Worm (Caenorhabditis elegans) whole organism, L4 larva: ENCODE measurements around the gene ins-12.
A peak's percentile ranks its signal among the peaks of the same experiment; 100 is the strongest.

Experiments used
- F10B5.3 ChIP-seq: sonication (generic microtip); optimal IDR thresholded peaks from 2 replicates; lab custom pipeline; 2016; ENCODE audit warnings: mild to moderate bottlenecking, missing genetic modification characterization, missing compliant biosample characterization
- F26F4.8 ChIP-seq: fragments of 200-800 bp; sonication (Bioruptor generic); conservative IDR thresholded peaks from 2 replicates; pipeline ENCODE4 v1.3.6; 2022; ENCODE audit warnings: missing genetic modification characterization, missing compliant biosample characterization
- F49E8.2 ChIP-seq: sonication (generic microtip); optimal IDR thresholded peaks from 2 replicates; lab custom pipeline; 2016; ENCODE audit warnings: missing compliant biosample characterization, mild to moderate bottlenecking, missing genetic modification characterization, borderline replicate concordance
- R02D3.7 ChIP-seq: fragments of 150-350 bp; sonication (generic microtip); optimal IDR thresholded peaks from 3 replicates; lab custom pipeline; 2014; ENCODE audit warnings: missing biosample characterization, missing genetic modification characterization
- T20F7.1 ChIP-seq: fragments of 200-800 bp; sonication (Bioruptor generic); optimal IDR thresholded peaks from 2 replicates; lab custom pipeline; 2018; ENCODE audit warnings: mild to moderate bottlenecking, missing genetic modification characterization, missing compliant biosample characterization
- Y105C5A.15 ChIP-seq: fragments of 200-800 bp; sonication (Bioruptor generic); IDR thresholded peaks from 2 replicates; pipeline ENCODE4 v1.3.6; 2022; ENCODE audit warnings: missing genetic modification characterization, missing compliant biosample characterization
- ZK337.2 ChIP-seq: fragments of 200-800 bp; sonication (Bioruptor generic); IDR thresholded peaks from 2 replicates; pipeline ENCODE4 v1.3.6; 2022; ENCODE audit warnings: missing genetic modification reagents, missing genetic modification characterization, missing compliant biosample characterization
- aha-1 ChIP-seq: fragments of 150-350 bp; peaks from one replicate; lab custom pipeline; 2014; ENCODE audit warnings: missing biosample characterization, missing genetic modification characterization
- ama-1 ChIP-seq: fragments of 150-350 bp; optimal IDR thresholded peaks from 2 replicates; lab custom pipeline; 2014; ENCODE audit warnings: inconsistent platforms, mixed read lengths
- ceh-20 ChIP-seq: fragments of 200-800 bp; sonication (Bioruptor generic); IDR thresholded peaks from 2 replicates; pipeline ENCODE4 v1.3.6; 2022; ENCODE audit warnings: missing genetic modification reagents, missing genetic modification characterization, missing compliant biosample characterization
- ceh-44 ChIP-seq: fragments of 200-800 bp; sonication (Bioruptor generic); IDR thresholded peaks from 2 replicates; pipeline ENCODE4 v1.3.6; 2022; ENCODE audit warnings: missing genetic modification reagents, missing genetic modification characterization, missing compliant biosample characterization
- cey-2 ChIP-seq: sonication (generic microtip); optimal IDR thresholded peaks from 3 replicates; lab custom pipeline; 2017; ENCODE audit warnings: missing genetic modification characterization, mild to moderate bottlenecking, missing compliant biosample characterization, antibody characterized with exemption, borderline replicate concordance; ENCODE audit not compliant: insufficient read depth
- ctbp-1 ChIP-seq: fragments of 200-800 bp; sonication (Bioruptor generic); IDR thresholded peaks from 2 replicates; pipeline ENCODE4 v1.3.6; 2022; ENCODE audit warnings: missing genetic modification reagents, missing genetic modification characterization, missing compliant biosample characterization
- daf-12 ChIP-seq: fragments of 150-350 bp; optimal IDR thresholded peaks from 2 replicates; lab custom pipeline; 2014; ENCODE audit warnings: missing biosample characterization, missing genetic modification reagents, missing genetic modification characterization
- daf-16 ChIP-seq, 3 experiments: sonication (generic microtip); optimal IDR thresholded peaks; 2 replicates each; lab custom pipeline; 2016 to 2017; ENCODE audit warnings: missing genetic modification characterization in 3 of 3, missing genetic modification reagents in 3 of 3, mild to moderate bottlenecking in 2 of 3, missing compliant biosample characterization in 2 of 3, missing biosample characterization in 1 of 3, moderate library complexity in 1 of 3
- daf-8 ChIP-seq: fragments of 200-800 bp; sonication (Bioruptor generic); IDR thresholded peaks from 2 replicates; pipeline ENCODE4 v1.3.6; 2022; ENCODE audit warnings: missing genetic modification characterization, missing compliant biosample characterization
- dmd-8 ChIP-seq: fragments of 200-800 bp; sonication (Bioruptor generic); IDR thresholded peaks from 2 replicates; pipeline ENCODE4 v1.3.6; 2022; ENCODE audit warnings: missing genetic modification characterization, missing compliant biosample characterization
- dmd-9 ChIP-seq: fragments of 200-800 bp; sonication (Bioruptor generic); IDR thresholded peaks from 2 replicates; pipeline ENCODE4 v1.3.6; 2022; ENCODE audit warnings: missing genetic modification reagents, missing genetic modification characterization, missing compliant biosample characterization
- egl-27 ChIP-seq: sonication (generic microtip); optimal IDR thresholded peaks from 3 replicates; lab custom pipeline; 2017; ENCODE audit warnings: missing biosample characterization, missing genetic modification reagents, missing genetic modification characterization
- fkh-10 ChIP-seq: fragments of 150-350 bp; optimal IDR thresholded peaks from 2 replicates; lab custom pipeline; 2014; ENCODE audit warnings: missing biosample characterization, missing genetic modification reagents, missing genetic modification characterization
- fos-1 ChIP-seq: fragments of 150-350 bp; optimal IDR thresholded peaks from 2 replicates; lab custom pipeline; 2014; ENCODE audit warnings: missing biosample characterization, missing genetic modification characterization
- hlh-11 ChIP-seq: fragments of 200-800 bp; sonication (Bioruptor generic); optimal IDR thresholded peaks from 2 replicates; lab custom pipeline; 2018; ENCODE audit warnings: mild to moderate bottlenecking, missing genetic modification characterization, missing compliant biosample characterization
- lim-7 ChIP-seq: fragments of 200-800 bp; sonication (Bioruptor generic); IDR thresholded peaks from 2 replicates; pipeline ENCODE4 v1.3.6; 2022; ENCODE audit warnings: missing genetic modification characterization, missing compliant biosample characterization
- lin-13 ChIP-seq: fragments of 150-350 bp; optimal IDR thresholded peaks from 2 replicates; lab custom pipeline; 2014; ENCODE audit warnings: missing biosample characterization, missing genetic modification reagents, missing genetic modification characterization
- lin-15B ChIP-seq: fragments of 150-350 bp; sonication (generic microtip); optimal IDR thresholded peaks from 3 replicates; lab custom pipeline; 2014; ENCODE audit warnings: missing biosample characterization, missing genetic modification characterization
- lin-29 ChIP-seq: fragments of 200-800 bp; sonication (Bioruptor generic); IDR thresholded peaks from 2 replicates; pipeline ENCODE4 v1.3.6; 2022; ENCODE audit warnings: missing genetic modification reagents, missing genetic modification characterization, missing compliant biosample characterization
- lsy-2 ChIP-seq, 2 experiments: fragments of 150-350 bp in 1 of 2; sonication (generic microtip) in 1 of 2; optimal IDR thresholded peaks; 2 replicates each; lab custom pipeline; 2014 to 2017; ENCODE audit warnings: missing biosample characterization in 2 of 2, missing genetic modification characterization in 2 of 2
- madf-5 ChIP-seq, 2 experiments: fragments of 200-800 bp; sonication (Bioruptor generic); IDR thresholded peaks; 2 replicates each; pipeline ENCODE4 v1.3.6; 2022; ENCODE audit warnings: missing compliant biosample characterization in 2 of 2, missing genetic modification characterization in 2 of 2
- mdl-1 ChIP-seq, 2 experiments: fragments of 150-350 bp in 1 of 2; sonication (generic microtip) in 1 of 2; optimal IDR thresholded peaks; 2 replicates each; lab custom pipeline; 2014 to 2017; ENCODE audit warnings: missing biosample characterization in 2 of 2, missing genetic modification characterization in 2 of 2
- mep-1 ChIP-seq: fragments of 150-350 bp; sonication (generic microtip); optimal IDR thresholded peaks from 3 replicates; lab custom pipeline; 2014; ENCODE audit warnings: missing biosample characterization, missing genetic modification characterization
- mes-2 ChIP-seq: sonication (generic microtip); optimal IDR thresholded peaks from 2 replicates; lab custom pipeline; 2016; ENCODE audit warnings: missing genotype, mild to moderate bottlenecking, missing genetic modification characterization, missing compliant biosample characterization; ENCODE audit not compliant: poor library complexity, severe bottlenecking
- mxl-2 ChIP-seq: fragments of 200-800 bp; sonication (Bioruptor generic); conservative IDR thresholded peaks from 2 replicates; pipeline ENCODE4 v1.3.6; 2022; ENCODE audit warnings: missing genetic modification reagents, missing genetic modification characterization, missing compliant biosample characterization
- nhr-10 ChIP-seq: fragments of 150-350 bp; optimal IDR thresholded peaks from 2 replicates; lab custom pipeline; 2014; ENCODE audit warnings: missing biosample characterization, missing genetic modification characterization
- nhr-11 ChIP-seq: fragments of 150-350 bp; optimal IDR thresholded peaks from 2 replicates; lab custom pipeline; 2014; ENCODE audit warnings: missing biosample characterization, missing genetic modification characterization
- nhr-111 ChIP-seq: fragments of 200-800 bp; sonication (Bioruptor generic); optimal IDR thresholded peaks from 2 replicates; lab custom pipeline; 2018; ENCODE audit warnings: mild to moderate bottlenecking, missing genetic modification characterization, missing compliant biosample characterization
- nhr-25 ChIP-seq: sonication (generic microtip); optimal IDR thresholded peaks from 2 replicates; lab custom pipeline; 2017; ENCODE audit warnings: missing genetic modification characterization, mild to moderate bottlenecking, missing compliant biosample characterization, antibody characterized with exemption, moderate library complexity, borderline replicate concordance; ENCODE audit not compliant: insufficient read depth
- nhr-28 ChIP-seq: fragments of 150-350 bp; optimal IDR thresholded peaks from 2 replicates; lab custom pipeline; 2014; ENCODE audit warnings: missing biosample characterization, missing genetic modification characterization
- nhr-41 ChIP-seq: fragments of 200-800 bp; sonication (Bioruptor generic); IDR thresholded peaks from 2 replicates; pipeline ENCODE4 v1.3.6; 2022; ENCODE audit warnings: missing genetic modification reagents, missing genetic modification characterization, missing compliant biosample characterization
- nhr-42 ChIP-seq: fragments of 200-800 bp; sonication (Bioruptor generic); IDR thresholded peaks from 2 replicates; pipeline ENCODE4 v1.3.6; 2022; ENCODE audit warnings: missing genetic modification characterization, missing compliant biosample characterization
- nhr-48 ChIP-seq: sonication (generic microtip); optimal IDR thresholded peaks from 2 replicates; lab custom pipeline; 2016; ENCODE audit warnings: mild to moderate bottlenecking, missing genetic modification characterization, missing compliant biosample characterization
- nhr-6 ChIP-seq: fragments of 150-350 bp; optimal IDR thresholded peaks from 2 replicates; lab custom pipeline; 2014; ENCODE audit warnings: missing biosample characterization, missing genetic modification characterization
- nhr-77 ChIP-seq: fragments of 150-350 bp; optimal IDR thresholded peaks from 2 replicates; lab custom pipeline; 2014; ENCODE audit warnings: missing biosample characterization, missing genetic modification characterization
- sdz-12 ChIP-seq: fragments of 200-800 bp; sonication (Bioruptor generic); optimal IDR thresholded peaks from 2 replicates; lab custom pipeline; 2018; ENCODE audit warnings: mild to moderate bottlenecking, missing genetic modification characterization, missing compliant biosample characterization
- spr-3 ChIP-seq: fragments of 200-800 bp; sonication (Bioruptor generic); optimal IDR thresholded peaks from 2 replicates; lab custom pipeline; 2018; ENCODE audit warnings: mild to moderate bottlenecking, missing genetic modification characterization, missing compliant biosample characterization
- tag-97 ChIP-seq: fragments of 200-800 bp; sonication (Bioruptor generic); IDR thresholded peaks from 2 replicates; pipeline ENCODE4 v1.3.6; 2022; ENCODE audit warnings: missing genetic modification characterization, missing compliant biosample characterization
- zag-1 ChIP-seq: fragments of 150-350 bp; optimal IDR thresholded peaks from 2 replicates; lab custom pipeline; 2014; ENCODE audit warnings: missing biosample characterization, missing genetic modification characterization
- zfp-2 ChIP-seq: sonication (generic microtip); optimal IDR thresholded peaks from 2 replicates; lab custom pipeline; 2016; ENCODE audit warnings: mild to moderate bottlenecking, missing genetic modification characterization, missing compliant biosample characterization
- zfp-3 ChIP-seq: fragments of 200-800 bp; sonication (Bioruptor generic); conservative IDR thresholded peaks from 2 replicates; pipeline ENCODE4 v1.3.6; 2022; ENCODE audit warnings: missing genetic modification reagents, missing genetic modification characterization, missing compliant biosample characterization
- zip-2 ChIP-seq: fragments of 150-350 bp; optimal IDR thresholded peaks from 2 replicates; lab custom pipeline; 2014; ENCODE audit warnings: missing biosample characterization, missing genetic modification characterization
- ztf-11 ChIP-seq: fragments of 150-350 bp; optimal IDR thresholded peaks from 2 replicates; lab custom pipeline; 2014; ENCODE audit warnings: missing biosample characterization, missing genetic modification characterization

ins-12 gene

ce11 chrII:5599326-5600044 is 45.1 kb downstream of the ins-12 start, which contains the start of gene C17G10.10:
TSS of gene C17G10.10 (minus strand) at chrII:5599376.
- TF ChIP-seq mep-1 (tag; lab: Kevin White, UChicago) (peak; percentile 67), madf-5 (GFP tag; IDR thresholded peaks at IDR 0.05; lab: Robert Waterston, UW) (no peak), nhr-25 (no peak), nhr-42 (peak; percentile 74), ztf-11 (tag; lab: Kevin White, UChicago) (no peak), daf-16 (GFP tag; optimal IDR thresholded peaks at IDR 0.05; lab: Kevin White, UChicago) (peak; percentile 35 to 79), daf-16 (tag; optimal IDR thresholded peaks at IDR 0.05; lab: Kevin White, UChicago) (peak; percentile 82), T20F7.1 (GFP tag; lab: Kevin White, UChicago) (peak; percentile 62), F49E8.2 (tag; lab: Kevin White, UChicago) (peak; percentile 47), nhr-11 (peak; percentile 26), nhr-6 (tag; lab: Kevin White, UChicago) (peak; percentile 53), R02D3.7 (tag; lab: Kevin White, UChicago) (no peak), zag-1 (tag; lab: Kevin White, UChicago) (no peak), F10B5.3 (tag; lab: Kevin White, UChicago) (peak; percentile 24), sdz-12 (GFP tag; lab: Kevin White, UChicago) (no peak), ctbp-1 (GFP tag; lab: Robert Waterston, UW) (no peak), dmd-8 (GFP tag; lab: Robert Waterston, UW) (no peak), zip-2 (no peak), lin-29 (no peak), egl-27 (tag; lab: Kevin White, UChicago) (no peak), fkh-10 (GFP tag; lab: Kevin White, UChicago) (no peak), spr-3 (peak; percentile 70), hlh-11 (tag; lab: Kevin White, UChicago) (peak; percentile 76), zfp-3 (GFP tag; lab: Robert Waterston, UW) (0 out of 2 replicates have a peak, but pooled peaks have one; percentile 31), daf-12 (tag; lab: Kevin White, UChicago) (no peak), tag-97 (GFP tag; lab: Robert Waterston, UW) (no peak), ceh-44 (GFP tag; lab: Robert Waterston, UW) (0 out of 2 replicates have a peak, but pooled peaks have one; percentile 29), nhr-41 (GFP tag; lab: Robert Waterston, UW) (no peak), ZK337.2 (no peak), lsy-2 (tag; optimal IDR thresholded peaks at IDR 0.05; lab: Kevin White, UChicago) (peak in 1 of 2 experiments; percentile 65), aha-1 (tag; lab: Kevin White, UChicago) (peak; percentile 88), nhr-111 (peak; percentile 59), mes-2 (tag; lab: Kevin White, UChicago) (peak; percentile 86), ama-1 (lab: Kevin White, UChicago) (peak; percentile 97), lim-7 (GFP tag; lab: Robert Waterston, UW) (no peak), zfp-2 (tag; lab: Kevin White, UChicago) (no peak), nhr-28 (tag; lab: Kevin White, UChicago) (peak; percentile 72), mxl-2 (GFP tag; lab: Robert Waterston, UW) (no peak), fos-1 (tag; lab: Kevin White, UChicago) (no peak), nhr-77 (tag; lab: Kevin White, UChicago) (peak; percentile 25), F26F4.8 (GFP tag; lab: Robert Waterston, UW) (no peak), mdl-1 (tag; optimal IDR thresholded peaks at IDR 0.05; lab: Kevin White, UChicago) (peak; percentile 3 to 64), daf-8 (GFP tag; lab: Robert Waterston, UW) (no peak), nhr-48 (tag; lab: Kevin White, UChicago) (peak; percentile 66), ceh-20 (peak; percentile 39; the same call in 1 of the 2 replicates), lin-15B (no peak), nhr-10 (no peak), Y105C5A.15 (GFP tag; lab: Robert Waterston, UW) (no peak), dmd-9 (GFP tag; lab: Robert Waterston, UW) (0 out of 2 replicates have a peak, but pooled peaks have one; percentile 18), cey-2 (tag; lab: Kevin White, UChicago) (no peak), lin-13 (GFP tag; lab: Kevin White, UChicago) (peak; percentile 39)
